Fruit fly (Drosophila melanogaster) whole organism, embryonic: ENCODE measurements around the gene pigs.

Experiments used
- Adf1 ChIP-seq: fragments of 200-800 bp; sonication (Bioruptor generic); IDR thresholded peaks from 2 replicates; pipeline ENCODE4 v1.3.6; 2022; ENCODE audit warnings: missing biosample characterization, missing genetic modification characterization
- CG10543 ChIP-seq: fragments of 200-800 bp; sonication (Bioruptor generic); optimal IDR thresholded peaks from 3 replicates; lab custom pipeline; 2017; ENCODE audit warnings: missing biosample characterization, mild to moderate bottlenecking, missing genetic modification characterization, moderate library complexity
- CG13624 ChIP-seq: fragments of 200-800 bp; sonication (Bioruptor generic); optimal IDR thresholded peaks from 2 replicates; lab custom pipeline; 2016; ENCODE audit warnings: missing biosample characterization, missing genetic modification characterization
- CG14860 ChIP-seq: fragments of 200-800 bp; sonication (Bioruptor generic); IDR thresholded peaks from 3 replicates; pipeline ENCODE4 v1.3.6; 2022; ENCODE audit warnings: missing biosample characterization, missing genetic modification characterization; ENCODE audit not compliant: partially characterized antibody
- CG15479 ChIP-seq: fragments of 200-800 bp; sonication (Bioruptor generic); optimal IDR thresholded peaks from 3 replicates; lab custom pipeline; 2019; ENCODE audit warnings: missing biosample characterization, mild to moderate bottlenecking, missing genetic modification characterization, moderate library complexity
- CG1647 ChIP-seq: fragments of 200-800 bp; sonication (Bioruptor generic); optimal IDR thresholded peaks from 3 replicates; lab custom pipeline; 2016; ENCODE audit warnings: missing biosample characterization, missing genetic modification characterization
- CG17186 ChIP-seq: fragments of 200-800 bp; sonication (Bioruptor generic); optimal IDR thresholded peaks from 3 replicates; lab custom pipeline; 2017; ENCODE audit warnings: missing biosample characterization, missing genetic modification reagents, missing genetic modification characterization
- CG17385 ChIP-seq: fragments of 200-800 bp; sonication (Bioruptor generic); optimal IDR thresholded peaks from 3 replicates; lab custom pipeline; 2018; ENCODE audit warnings: missing biosample characterization, mild to moderate bottlenecking, missing genetic modification characterization
- CG1832 ChIP-seq: fragments of 200-800 bp; sonication (Bioruptor generic); optimal IDR thresholded peaks from 2 replicates; lab custom pipeline; 2017; ENCODE audit warnings: missing biosample characterization, mild to moderate bottlenecking, missing genetic modification characterization, inconsistent platforms
- CG18476 ChIP-seq: fragments of 200-800 bp; sonication (Bioruptor generic); optimal IDR thresholded peaks from 2 replicates; lab custom pipeline; 2016; ENCODE audit warnings: missing biosample characterization, mild to moderate bottlenecking, missing genetic modification characterization
- CG3281 ChIP-seq: fragments of 200-800 bp; sonication (Bioruptor generic); optimal IDR thresholded peaks from 3 replicates; lab custom pipeline; 2017; ENCODE audit warnings: missing biosample characterization, mild to moderate bottlenecking, missing genetic modification characterization
- CG34376 ChIP-seq: fragments of 200-800 bp; sonication (Bioruptor generic); optimal IDR thresholded peaks from 2 replicates; lab custom pipeline; 2018; ENCODE audit warnings: missing biosample characterization, mild to moderate bottlenecking, missing genetic modification characterization
- CG34422 ChIP-seq: fragments of 200-800 bp; sonication (Bioruptor generic); IDR thresholded peaks from 3 replicates; pipeline ENCODE4 v1.3.6; 2022; ENCODE audit warnings: missing biosample characterization, missing genetic modification characterization
- CG4328 ChIP-seq: fragments of 200-800 bp; sonication (Bioruptor generic); optimal IDR thresholded peaks from 3 replicates; lab custom pipeline; 2017; ENCODE audit warnings: missing biosample characterization, missing genetic modification reagents, missing genetic modification characterization
- CG4404 ChIP-seq: fragments of 200-800 bp; sonication (Bioruptor generic); IDR thresholded peaks from 2 replicates; pipeline ENCODE4 v1.3.6; 2022; ENCODE audit warnings: missing biosample characterization, missing genetic modification characterization
- CG4424 ChIP-seq: fragments of 200-800 bp; sonication (Bioruptor generic); optimal IDR thresholded peaks from 3 replicates; lab custom pipeline; 2016; ENCODE audit warnings: missing biosample characterization, missing genetic modification characterization
- CG6175 ChIP-seq: fragments of 200-800 bp; sonication (Bioruptor generic); IDR thresholded peaks from 3 replicates; pipeline ENCODE4 v1.3.6; 2022; ENCODE audit warnings: missing biosample characterization, missing genetic modification characterization
- CG6254 ChIP-seq: fragments of 200-800 bp; sonication (Bioruptor generic); optimal IDR thresholded peaks from 3 replicates; lab custom pipeline; 2017; ENCODE audit warnings: mild to moderate bottlenecking, missing biosample characterization, missing genetic modification reagents, missing genetic modification characterization
- CG7372 ChIP-seq: fragments of 200-800 bp; sonication (Bioruptor generic); IDR thresholded peaks from 2 replicates; pipeline ENCODE4 v1.3.6; 2022; ENCODE audit warnings: missing biosample characterization, missing genetic modification characterization
- CG7839 ChIP-seq: fragments of 200-800 bp; sonication (Bioruptor generic); optimal IDR thresholded peaks from 3 replicates; lab custom pipeline; 2018; ENCODE audit warnings: missing biosample characterization, mild to moderate bottlenecking, missing genetic modification characterization, moderate library complexity
- CG8478 ChIP-seq: fragments of >200 bp; optimal IDR thresholded peaks from 2 replicates; lab custom pipeline; 2018
- CG9437 ChIP-seq: fragments of 200-800 bp; sonication (Bioruptor generic); optimal IDR thresholded peaks from 2 replicates; lab custom pipeline; 2018; ENCODE audit warnings: missing biosample characterization, mild to moderate bottlenecking, missing genetic modification characterization
- CG9932 ChIP-seq: fragments of 200-800 bp; sonication (Bioruptor generic); IDR thresholded peaks from 2 replicates; pipeline ENCODE4 v1.3.6; 2022; ENCODE audit warnings: missing biosample characterization, missing genetic modification characterization
- CoRest ChIP-seq: fragments of 200-800 bp; sonication (Bioruptor generic); optimal IDR thresholded peaks from 3 replicates; lab custom pipeline; 2018; ENCODE audit warnings: missing biosample characterization, mild to moderate bottlenecking, missing genetic modification characterization, moderate library complexity
- CrebB ChIP-seq: fragments of 200-800 bp; sonication (Bioruptor generic); optimal IDR thresholded peaks from 3 replicates; lab custom pipeline; 2018; ENCODE audit warnings: missing biosample characterization, mild to moderate bottlenecking, missing genetic modification characterization
- HmgZ ChIP-seq: fragments of 200-800 bp; sonication (Bioruptor generic); optimal IDR thresholded peaks from 2 replicates; lab custom pipeline; 2018; ENCODE audit warnings: missing biosample characterization, mild to moderate bottlenecking, missing genetic modification characterization
- MBD-R2 ChIP-seq: fragments of 200-800 bp; sonication (Bioruptor generic); IDR thresholded peaks from 2 replicates; pipeline ENCODE4 v1.3.6; 2022; ENCODE audit warnings: missing biosample characterization, missing genetic modification characterization
- MESR4 ChIP-seq: fragments of 200-800 bp; sonication (Bioruptor generic); optimal IDR thresholded peaks from 2 replicates; lab custom pipeline; 2018; ENCODE audit warnings: missing biosample characterization, mild to moderate bottlenecking, missing genetic modification characterization, moderate library complexity
- Mrtf ChIP-seq: fragments of 200-800 bp; sonication (Bioruptor generic); IDR thresholded peaks from 3 replicates; pipeline ENCODE4 v1.3.6; 2022; ENCODE audit warnings: missing biosample characterization, missing genetic modification characterization
- NFAT ChIP-seq: fragments of 200-800 bp; sonication (Bioruptor generic); IDR thresholded peaks from 2 replicates; pipeline ENCODE4 v1.3.6; 2022; ENCODE audit warnings: missing biosample characterization, missing genetic modification characterization
- Pdp1 ChIP-seq, 2 experiments: fragments of 200-800 bp; sonication (Bioruptor generic); optimal IDR thresholded peaks; 3 replicates each; lab custom pipeline; 2016; ENCODE audit warnings: missing biosample characterization in 2 of 2, missing genetic modification characterization in 2 of 2, mild to moderate bottlenecking in 1 of 2, moderate library complexity in 1 of 2
- Sin3A ChIP-seq: fragments of >200 bp; optimal IDR thresholded peaks from 2 replicates; lab custom pipeline; 2018
- Stat92E ChIP-seq, 3 experiments: fragments of >200 bp in 2 of 3; fragments of 200-800 bp in 1 of 3; sonication (Bioruptor generic) in 1 of 3; optimal IDR thresholded peaks; 2 replicates each; lab custom pipeline; 2017 to 2019; ENCODE audit warnings: missing biosample characterization in 3 of 3, missing genetic modification characterization in 3 of 3, mild to moderate bottlenecking in 1 of 3, moderate library complexity in 1 of 3
- Trl ChIP-seq, 3 experiments: fragments of >200 bp in 2 of 3; fragments of 200-800 bp in 1 of 3; sonication (Bioruptor generic) in 1 of 3; optimal IDR thresholded peaks; 2 replicates in 1 of 3; 3 replicates in 2 of 3; lab custom pipeline; 2016 to 2017; ENCODE audit warnings: missing biosample characterization in 1 of 3, missing genetic modification characterization in 1 of 3
- bbx ChIP-seq: fragments of 200-800 bp; sonication (Bioruptor generic); IDR thresholded peaks from 2 replicates; pipeline ENCODE4 v1.3.6; 2022; ENCODE audit warnings: missing biosample characterization, missing genetic modification characterization; ENCODE audit not compliant: partially characterized antibody
- bsh ChIP-seq, 2 experiments: fragments of 200-800 bp; sonication (Bioruptor generic); optimal IDR thresholded peaks; 2 replicates each; lab custom pipeline; 2017 to 2018; ENCODE audit warnings: mild to moderate bottlenecking in 2 of 2, missing biosample characterization in 2 of 2, missing genetic modification characterization in 2 of 2, moderate library complexity in 1 of 2
- cg ChIP-seq: fragments of 200-800 bp; sonication (Bioruptor generic); optimal IDR thresholded peaks from 3 replicates; lab custom pipeline; 2019; ENCODE audit warnings: missing biosample characterization, mild to moderate bottlenecking, missing genetic modification characterization, moderate library complexity
- chinmo ChIP-seq: fragments of 200-800 bp; sonication (Bioruptor generic); IDR thresholded peaks from 4 replicates; pipeline ENCODE4 v1.3.6; 2022; ENCODE audit warnings: missing biosample characterization, missing genetic modification characterization; ENCODE audit not compliant: partially characterized antibody
- ems ChIP-seq: fragments of 200-800 bp; sonication (Bioruptor generic); optimal IDR thresholded peaks from 3 replicates; lab custom pipeline; 2016; ENCODE audit warnings: missing biosample characterization, missing genetic modification characterization
- ftz-f1 ChIP-seq: fragments of 200-800 bp; sonication (Bioruptor generic); optimal IDR thresholded peaks from 2 replicates; lab custom pipeline; 2016; ENCODE audit warnings: missing biosample characterization, missing genetic modification characterization
- gem ChIP-seq: fragments of 200-800 bp; sonication (Bioruptor generic); optimal IDR thresholded peaks from 2 replicates; lab custom pipeline; 2019; ENCODE audit warnings: missing biosample characterization, mild to moderate bottlenecking, missing genetic modification characterization, moderate library complexity
- insv ChIP-seq, 2 experiments: fragments of 200-800 bp; sonication (Bioruptor generic); optimal IDR thresholded peaks; 3 replicates each; lab custom pipeline; 2016 to 2018; ENCODE audit warnings: missing biosample characterization in 2 of 2, missing genetic modification characterization in 2 of 2
- kah ChIP-seq: fragments of 200-800 bp; sonication (Bioruptor generic); optimal IDR thresholded peaks from 2 replicates; lab custom pipeline; 2018; ENCODE audit warnings: missing biosample characterization, mild to moderate bottlenecking, missing genetic modification characterization
- onecut ChIP-seq: fragments of 200-800 bp; sonication (Bioruptor generic); IDR thresholded peaks from 2 replicates; pipeline ENCODE4 v1.3.6; 2022; ENCODE audit warnings: missing biosample characterization, missing genetic modification characterization
- ro ChIP-seq: fragments of 200-800 bp; sonication (Bioruptor generic); IDR thresholded peaks from 2 replicates; pipeline ENCODE4 v1.3.6; 2022; ENCODE audit warnings: missing biosample characterization, missing genetic modification characterization
- sug ChIP-seq: fragments of 200-800 bp; optimal IDR thresholded peaks from 2 replicates; lab custom pipeline; 2019; ENCODE audit warnings: missing biosample characterization, mild to moderate bottlenecking, missing genetic modification characterization, moderate library complexity
- trh ChIP-seq: fragments of 200-800 bp; sonication (Bioruptor generic); optimal IDR thresholded peaks from 2 replicates; lab custom pipeline; 2016; ENCODE audit warnings: missing biosample characterization, missing genetic modification characterization
- tup ChIP-seq: fragments of 200-800 bp; sonication (Bioruptor generic); optimal IDR thresholded peaks from 2 replicates; lab custom pipeline; 2016; ENCODE audit warnings: missing biosample characterization, mild to moderate bottlenecking, missing genetic modification characterization, moderate library complexity
- tx ChIP-seq: fragments of 200-800 bp; sonication (Bioruptor generic); optimal IDR thresholded peaks from 2 replicates; lab custom pipeline; 2016; ENCODE audit warnings: missing biosample characterization, missing genetic modification characterization

pigs gene

DNA sequence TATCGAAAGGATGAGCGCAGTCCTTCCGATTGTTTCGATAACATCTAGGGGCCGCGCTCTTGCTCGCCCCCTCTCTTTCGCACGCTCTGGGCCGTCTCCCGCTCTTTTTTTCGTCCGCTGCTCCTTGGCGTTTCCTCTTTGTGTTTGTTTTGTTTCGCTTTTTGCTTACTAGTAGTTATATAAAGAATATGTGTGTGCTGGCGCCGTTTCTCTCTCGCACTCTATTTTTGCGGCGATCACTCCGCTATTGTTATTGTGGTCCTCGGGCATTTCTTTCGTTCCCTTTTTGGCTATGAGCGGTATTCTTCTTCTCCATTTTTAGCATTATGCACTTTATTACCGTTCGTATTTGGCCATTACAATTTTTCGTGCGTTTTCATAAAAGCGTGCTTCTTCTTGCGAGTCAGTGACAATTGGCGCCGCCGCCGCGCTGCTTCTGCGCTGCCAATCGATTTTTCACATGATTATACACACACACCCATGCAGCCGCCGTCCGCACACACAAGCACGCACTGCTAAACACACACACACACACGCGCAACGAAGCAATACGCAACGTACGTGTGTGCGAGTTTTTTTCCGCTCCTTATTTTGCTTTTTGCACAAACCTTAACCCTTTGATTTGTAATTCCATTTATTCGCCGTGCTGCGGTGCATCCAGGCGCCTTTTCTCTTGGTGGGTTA, 94.4 kb downstream of the pigs start (continued):
- TF ChIP-seq sug (tag; lab: Kevin White, UChicago), result peak; percentile 11
- TF ChIP-seq MESR4 (GFP tag; lab: Kevin White, UChicago), result peak; percentile 65
- TF ChIP-seq insv (GFP tag; optimal IDR thresholded peaks at IDR 0.05; lab: Kevin White, UChicago), result peak in 1 of 2 experiments; percentile 4
- peak; percentile 72; the same call in 1 of the 2 replicates for TF ChIP-seq NFAT (GFP tag; lab: Robert Waterston, UW)
- no peak for TF ChIP-seq CG4404 (GFP tag; lab: Robert Waterston, UW)
- TF ChIP-seq CG34422 (GFP tag; lab: Robert Waterston, UW), result peak; percentile 51; the same call in 1 of the 3 replicates
- TF ChIP-seq chinmo (GFP tag; lab: Robert Waterston, UW), result peak; percentile 43; the same call in 1 of the 4 replicates
- peak; percentile 95 for TF ChIP-seq CG17385 (GFP tag; lab: Kevin White, UChicago)
- no peak for TF ChIP-seq ro (GFP tag; lab: Robert Waterston, UW)
- TF ChIP-seq Trl (optimal IDR thresholded peaks at IDR 0.05; lab: Kevin White, UChicago), result peak in 1 of 2 experiments; percentile 50
- TF ChIP-seq Trl (GFP tag; optimal IDR thresholded peaks at IDR 0.05; lab: Kevin White, UChicago), result no peak
- TF ChIP-seq CG4328 (GFP tag; lab: Kevin White, UChicago), result peak; percentile 30
- TF ChIP-seq CG18476 (GFP tag; lab: Kevin White, UChicago), result no peak
- TF ChIP-seq Pdp1 (GFP tag; optimal IDR thresholded peaks at IDR 0.05; lab: Kevin White, UChicago), result peak in 1 of 2 experiments; percentile 92
- peak; percentile 49; the same call in 1 of the 2 replicates for TF ChIP-seq MBD-R2 (GFP tag; lab: Robert Waterston, UW)
- TF ChIP-seq Stat92E (GFP tag; optimal IDR thresholded peaks at IDR 0.05; lab: Kevin White, UChicago), result no peak
- no peak for TF ChIP-seq gem (tag; lab: Kevin White, UChicago)
- TF ChIP-seq CG6254, result no peak
- TF ChIP-seq CG10543 (GFP tag; lab: Kevin White, UChicago), result peak; percentile 58
- TF ChIP-seq CG9437 (GFP tag; lab: Kevin White, UChicago), result no peak
- TF ChIP-seq bsh (GFP tag; optimal IDR thresholded peaks at IDR 0.05; lab: Kevin White, UChicago), result peak in 1 of 2 experiments; percentile 54
- TF ChIP-seq trh (GFP tag; lab: Kevin White, UChicago), result no peak
- TF ChIP-seq bbx (GFP tag; lab: Robert Waterston, UW), result 0 out of 2 replicates have a peak, but pooled peaks have one; percentile 6
- TF ChIP-seq CG8478 (lab: Kevin White, UChicago), result peak; percentile 84
- TF ChIP-seq CG13624 (GFP tag; lab: Kevin White, UChicago), result peak; percentile 5
- peak; percentile 100 for TF ChIP-seq onecut (GFP tag; lab: Robert Waterston, UW)
- peak; percentile 63 for TF ChIP-seq CG15479 (GFP tag; lab: Kevin White, UChicago)
- TF ChIP-seq CG34376, result peak; percentile 44
- TF ChIP-seq cg (GFP tag; lab: Kevin White, UChicago), result peak; percentile 98
- no peak for TF ChIP-seq tx (GFP tag; lab: Kevin White, UChicago)
- TF ChIP-seq HmgZ (tag; lab: Kevin White, UChicago), result peak; percentile 24
- peak; percentile 22 for TF ChIP-seq CG17186 (GFP tag; lab: Kevin White, UChicago)
- no peak for TF ChIP-seq CG7372 (GFP tag; lab: Robert Waterston, UW)
- peak; percentile 34 for TF ChIP-seq CG1832
- peak; percentile 96 for TF ChIP-seq Adf1 (GFP tag; lab: Robert Waterston, UW)
- TF ChIP-seq CrebB (tag; lab: Kevin White, UChicago), result peak; percentile 42
- no peak for TF ChIP-seq CG14860 (GFP tag; lab: Robert Waterston, UW)

DNA sequence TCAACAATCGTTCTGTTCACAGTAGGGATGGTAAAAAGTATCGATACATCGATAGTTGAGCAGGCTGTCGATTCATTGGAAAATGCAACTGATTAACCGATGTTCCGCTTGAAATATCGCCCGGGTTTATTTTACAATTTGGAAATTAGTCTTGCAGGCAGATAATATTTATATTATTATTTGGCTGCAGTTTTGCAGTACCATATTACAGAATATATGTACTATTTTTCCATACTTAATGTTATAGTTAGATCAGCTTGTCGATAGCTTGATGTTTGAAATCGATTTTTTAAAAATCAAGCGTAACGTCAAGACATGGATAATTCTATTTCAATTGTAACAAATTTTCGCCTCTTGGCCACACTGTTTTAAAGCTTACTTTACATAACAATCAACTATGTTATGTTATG, 95.1 kb downstream of the pigs start, which contains the start of gene CG14442:
CG14442 (minus strand) TSS at position 29 of the 410 bp plus-strand sequence.
- TF ChIP-seq CoRest (tag; lab: Kevin White, UChicago) (peak; percentile 56), Sin3A (lab: Kevin White, UChicago) (no peak), CG6175 (no peak), MBD-R2 (GFP tag; lab: Robert Waterston, UW) (peak; percentile 8; the same call in 1 of the 2 replicates), ems (GFP tag; lab: Kevin White, UChicago) (no peak), tup (GFP tag; lab: Kevin White, UChicago) (no peak), CG4424 (GFP tag; lab: Kevin White, UChicago) (peak; percentile 30), CG3281 (peak; percentile 20), CG9932 (GFP tag; lab: Robert Waterston, UW) (peak; percentile 72), Mrtf (GFP tag; lab: Robert Waterston, UW) (no peak), CG7839 (no peak), ftz-f1 (GFP tag; lab: Kevin White, UChicago) (no peak), kah (GFP tag; lab: Kevin White, UChicago) (no peak), CG1647 (GFP tag; lab: Kevin White, UChicago) (no peak)
